Fruit fly (Drosophila melanogaster) whole organism, pupa: Measurements from ENCODE around the gene CG31468.

Experiments
- CG13204 ChIP-seq: fragments of 200-800 bp; sonication (Bioruptor generic); optimal IDR thresholded peaks from 2 replicates; lab custom pipeline; 2018; ENCODE audit warnings: missing biosample characterization, mild to moderate bottlenecking, missing genetic modification characterization, moderate library complexity
- CG15710 ChIP-seq: fragments of 200-800 bp; sonication (Bioruptor generic); optimal IDR thresholded peaks from 2 replicates; lab custom pipeline; 2018; ENCODE audit warnings: missing biosample characterization, mild to moderate bottlenecking, missing genetic modification characterization, moderate library complexity
- CG34367 ChIP-seq: fragments of 200-800 bp; sonication (Bioruptor generic); optimal IDR thresholded peaks from 2 replicates; lab custom pipeline; 2018; ENCODE audit warnings: missing biosample characterization, mild to moderate bottlenecking, missing genetic modification characterization
- CG4496 ChIP-seq: fragments of 200-800 bp; sonication (Bioruptor generic); IDR thresholded peaks from 3 replicates; pipeline ENCODE4 v1.3.6; 2022; ENCODE audit warnings: missing biosample characterization, missing genetic modification characterization
- CG8159 ChIP-seq: fragments of 200-800 bp; sonication (Bioruptor generic); optimal IDR thresholded peaks from 3 replicates; lab custom pipeline; 2018; ENCODE audit warnings: missing biosample characterization, mild to moderate bottlenecking, missing genetic modification characterization, moderate library complexity
- CG8301 ChIP-seq: fragments of 200-800 bp; sonication (Bioruptor generic); optimal IDR thresholded peaks from 2 replicates; lab custom pipeline; 2018; ENCODE audit warnings: missing biosample characterization, mild to moderate bottlenecking, missing genetic modification characterization
- D1 ChIP-seq: fragments of 200-800 bp; sonication (Bioruptor generic); optimal IDR thresholded peaks from 2 replicates; lab custom pipeline; 2018; ENCODE audit warnings: missing biosample characterization, mild to moderate bottlenecking, missing genetic modification characterization, moderate library complexity
- EcR ChIP-seq: fragments of 200-800 bp; sonication (Bioruptor generic); optimal IDR thresholded peaks from 3 replicates; lab custom pipeline; 2019; ENCODE audit warnings: missing biosample characterization, missing genetic modification characterization, mild to moderate bottlenecking, moderate library complexity, missing genetic modification reagents
- Pif1A ChIP-seq: fragments of 200-800 bp; sonication (Bioruptor generic); optimal IDR thresholded peaks from 3 replicates; lab custom pipeline; 2016; ENCODE audit warnings: missing biosample characterization, missing genetic modification characterization
- Snoo ChIP-seq: fragments of 200-800 bp; sonication (Bioruptor generic); optimal IDR thresholded peaks from 3 replicates; lab custom pipeline; 2017; ENCODE audit warnings: missing biosample characterization, mild to moderate bottlenecking, missing genetic modification characterization, inconsistent platforms
- fd96Ca ChIP-seq: fragments of 200-800 bp; sonication (Bioruptor generic); IDR thresholded peaks from 3 replicates; pipeline ENCODE4 v1.3.6; 2022; ENCODE audit warnings: missing biosample characterization, missing genetic modification characterization

dm6 chr3R:23675646-23676045 is 24.5 kb downstream of the CG31468 start:
- no peak for TF ChIP-seq CG15710 (tag; lab: Kevin White, UChicago)
- TF ChIP-seq CG13204 = no peak
- no peak for TF ChIP-seq fd96Ca (GFP tag; lab: Robert Waterston, UW)
- TF ChIP-seq CG8301 = peak; percentile 9
- no peak for TF ChIP-seq Snoo (tag; lab: Kevin White, UChicago)
- no peak for TF ChIP-seq CG4496 (GFP tag; lab: Robert Waterston, UW)
- no peak for TF ChIP-seq EcR (GFP tag; lab: Kevin White, UChicago)
- no peak for TF ChIP-seq CG8159 (tag; lab: Kevin White, UChicago)
- no peak for TF ChIP-seq CG34367 (tag; lab: Kevin White, UChicago)
- TF ChIP-seq Pif1A (GFP tag; lab: Kevin White, UChicago) = no peak
- no peak for TF ChIP-seq D1 (tag; lab: Kevin White, UChicago)
